Worm (Caenorhabditis elegans) whole organism, young adult: ENCODE data around the gene F09G8.7.

ENCODE experiments used
- B0261.1 ChIP-seq: sonication (generic microtip); optimal IDR thresholded peaks from 2 replicates; lab custom pipeline; 2016; ENCODE audit warnings: mild to moderate bottlenecking, missing genetic modification characterization, moderate library complexity, missing compliant biosample characterization
- F10E7.11 ChIP-seq: sonication (generic microtip); optimal IDR thresholded peaks from 2 replicates; lab custom pipeline; 2017; ENCODE audit warnings: mild to moderate bottlenecking, missing genetic modification characterization, moderate library complexity, missing compliant biosample characterization
- hsf-1 ChIP-seq: fragments of 200-800 bp; sonication (Bioruptor generic); IDR thresholded peaks from 2 replicates; pipeline ENCODE4 v1.3.6; 2022; ENCODE audit warnings: missing genetic modification reagents, missing genetic modification characterization, missing compliant biosample characterization

DNA sequence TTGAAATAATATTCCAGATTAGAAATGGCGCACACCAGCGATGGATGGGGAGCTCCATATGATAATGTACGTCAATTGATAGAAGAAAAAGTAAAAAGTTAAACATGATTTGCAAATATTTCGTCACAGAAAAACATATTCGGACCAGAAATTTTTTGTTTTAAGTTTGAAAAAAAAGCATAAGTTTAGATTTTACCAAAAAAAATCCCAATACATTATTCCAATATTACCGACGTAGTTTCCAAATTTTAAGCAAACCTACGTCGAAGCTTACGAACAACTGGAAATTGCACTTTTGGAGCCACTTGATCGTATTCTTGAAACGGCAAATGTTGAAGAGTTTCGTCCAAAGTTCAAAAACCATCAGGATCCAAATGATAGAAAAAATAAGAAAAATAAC lies 35.5 kb downstream of the F09G8.7 start, which contains the start of gene henn-1:
- TF ChIP-seq B0261.1 (no peak), F10E7.11 (no peak), hsf-1 (no peak)
